Fruit fly (Drosophila melanogaster) whole organism, wandering third instar larva: ENCODE data around the gene robo2.

Experiments
- Abd-B ChIP-seq: fragments of >200 bp; optimal IDR thresholded peaks from 2 replicates; lab custom pipeline; 2017; ENCODE audit warnings: missing biosample characterization, missing genetic modification characterization
- CG32264 ChIP-seq: fragments of 200-800 bp; sonication (Bioruptor generic); optimal IDR thresholded peaks from 2 replicates; lab custom pipeline; 2016; ENCODE audit warnings: missing biosample characterization, missing genetic modification characterization
- CG9705 ChIP-seq: fragments of 200-800 bp; sonication (Bioruptor generic); optimal IDR thresholded peaks from 2 replicates; lab custom pipeline; 2018; ENCODE audit warnings: missing biosample characterization, mild to moderate bottlenecking, missing genetic modification characterization
- CrebA ChIP-seq: fragments of 200-800 bp; sonication (Bioruptor generic); optimal IDR thresholded peaks from 2 replicates; lab custom pipeline; 2016; ENCODE audit warnings: missing biosample characterization, mild to moderate bottlenecking, missing genetic modification characterization, borderline replicate concordance
- Dfd ChIP-seq: fragments of >200 bp; optimal IDR thresholded peaks from 2 replicates; lab custom pipeline; 2017; ENCODE audit warnings: missing biosample characterization, missing genetic modification characterization
- Dif ChIP-seq: fragments of 200-275, 200-300 bp; sonication (Bioruptor generic); optimal IDR thresholded peaks from 2 replicates; lab custom pipeline; 2018; ENCODE audit warnings: missing biosample characterization, missing genetic modification characterization; ENCODE audit not compliant: partially characterized antibody
- GATAd ChIP-seq: sonication (Bioruptor generic); optimal IDR thresholded peaks from 2 replicates; lab custom pipeline; 2016; ENCODE audit warnings: missing biosample characterization, missing genetic modification characterization
- HLH106 ChIP-seq: fragments of 200-800 bp; optimal IDR thresholded peaks from 3 replicates; lab custom pipeline; 2019; ENCODE audit warnings: missing biosample characterization, mild to moderate bottlenecking, missing genetic modification characterization, moderate library complexity
- Hnf4 ChIP-seq: fragments of 200-800 bp; sonication (Bioruptor generic); optimal IDR thresholded peaks from 2 replicates; lab custom pipeline; 2016; ENCODE audit warnings: missing biosample characterization, mild to moderate bottlenecking, missing genetic modification characterization
- Hr78 ChIP-seq: fragments of >200 bp; optimal IDR thresholded peaks from 2 replicates; lab custom pipeline; 2017; ENCODE audit warnings: missing biosample characterization, missing genetic modification characterization
- Hr83 ChIP-seq: fragments of 200-300 bp; sonication (Bioruptor generic); optimal IDR thresholded peaks from 2 replicates; lab custom pipeline; 2016; ENCODE audit warnings: missing biosample characterization, mild to moderate bottlenecking, missing genetic modification characterization, moderate library complexity; ENCODE audit not compliant: poor library complexity, severe bottlenecking
- Jra ChIP-seq: sonication (Bioruptor generic); optimal IDR thresholded peaks from 2 replicates; lab custom pipeline; 2016; ENCODE audit warnings: missing biosample characterization, missing genetic modification characterization
- Mio ChIP-seq: sonication (Bioruptor generic); optimal IDR thresholded peaks from 2 replicates; lab custom pipeline; 2016; ENCODE audit warnings: missing biosample characterization, missing genetic modification characterization
- Myc ChIP-seq: fragments of >200 bp; optimal IDR thresholded peaks from 2 replicates; lab custom pipeline; 2017
- N ChIP-seq: fragments of >200 bp; optimal IDR thresholded peaks from 2 replicates; lab custom pipeline; 2018; ENCODE audit warnings: missing biosample characterization, missing external identifiers, missing genetic modification characterization
- OdsH ChIP-seq: fragments of 200-800 bp; sonication (Bioruptor generic); optimal IDR thresholded peaks from 2 replicates; lab custom pipeline; 2016; ENCODE audit warnings: missing biosample characterization, mild to moderate bottlenecking, missing genetic modification characterization
- Rel ChIP-seq, 2 experiments: fragments of 200-800 bp; sonication (Bioruptor generic) in 1 of 2; optimal IDR thresholded peaks; 2 replicates in 1 of 2; 3 replicates in 1 of 2; lab custom pipeline; 2016 to 2019; ENCODE audit warnings: mild to moderate bottlenecking in 2 of 2, missing biosample characterization in 2 of 2, missing genetic modification characterization in 2 of 2, moderate library complexity in 1 of 2
- Sp1 ChIP-seq: fragments of 200-800 bp; sonication (Bioruptor generic); optimal IDR thresholded peaks from 3 replicates; lab custom pipeline; 2019; ENCODE audit warnings: missing biosample characterization, mild to moderate bottlenecking, missing genetic modification characterization, moderate library complexity
- Vsx2 ChIP-seq: fragments of 200-300, 225-300 bp; sonication (Bioruptor generic); optimal IDR thresholded peaks from 2 replicates; lab custom pipeline; 2018; ENCODE audit warnings: missing biosample characterization, missing genetic modification characterization; ENCODE audit not compliant: partially characterized antibody
- brk ChIP-seq: fragments of 200-800 bp; sonication (Bioruptor generic); optimal IDR thresholded peaks from 2 replicates; lab custom pipeline; 2016; ENCODE audit warnings: missing biosample characterization, mild to moderate bottlenecking, missing genetic modification characterization
- dl ChIP-seq, 2 experiments: fragments of 175-275, 200-275 bp in 1 of 2; fragments of 200-275 bp in 1 of 2; sonication (Bioruptor generic); optimal IDR thresholded peaks; lab custom pipeline; 2018; ENCODE audit warnings: mild to moderate bottlenecking in 2 of 2, missing biosample characterization in 2 of 2, missing genetic modification characterization in 2 of 2, moderate library complexity in 2 of 2; ENCODE audit not compliant: partially characterized antibody in 2 of 2, insufficient read depth in 1 of 2
- dmrt93B ChIP-seq: fragments of 200-800 bp; sonication (Bioruptor generic); optimal IDR thresholded peaks from 2 replicates; lab custom pipeline; 2018; ENCODE audit warnings: missing biosample characterization, mild to moderate bottlenecking, missing genetic modification characterization
- dsf ChIP-seq: sonication (Bioruptor generic); optimal IDR thresholded peaks from 2 replicates; lab custom pipeline; 2016; ENCODE audit warnings: missing biosample characterization, missing genetic modification characterization, borderline replicate concordance
- ey ChIP-seq: fragments of 200-800 bp; sonication (Bioruptor generic); optimal IDR thresholded peaks from 2 replicates; lab custom pipeline; 2016; ENCODE audit warnings: missing biosample characterization, missing genetic modification characterization
- foxo ChIP-seq, 2 experiments: fragments of 200-800 bp; sonication (Bioruptor generic); optimal IDR thresholded peaks; 2 replicates in 1 of 2; 3 replicates in 1 of 2; lab custom pipeline; 2016 to 2017; ENCODE audit warnings: missing biosample characterization in 2 of 2, missing genetic modification characterization in 2 of 2
- fru ChIP-seq: fragments of 200-800 bp; sonication (Bioruptor generic); optimal IDR thresholded peaks from 3 replicates; lab custom pipeline; 2016; ENCODE audit warnings: missing biosample characterization, mild to moderate bottlenecking, missing genetic modification characterization
- h ChIP-seq: fragments of 200-800 bp; sonication (Bioruptor generic); optimal IDR thresholded peaks from 3 replicates; lab custom pipeline; 2016; ENCODE audit warnings: missing biosample characterization, mild to moderate bottlenecking, missing genetic modification characterization
- jim ChIP-seq: fragments of 175-275, 200-325 bp; sonication (Bioruptor generic); optimal IDR thresholded peaks from 2 replicates; lab custom pipeline; 2016; ENCODE audit warnings: missing biosample characterization, mild to moderate bottlenecking, missing genetic modification characterization
- lola ChIP-seq: fragments of >200 bp; optimal IDR thresholded peaks from 2 replicates; lab custom pipeline; 2017; ENCODE audit warnings: missing biosample characterization, missing genetic modification characterization
- pan ChIP-seq: fragments of >200 bp; optimal IDR thresholded peaks from 2 replicates; lab custom pipeline; 2017
- psq ChIP-seq: fragments of 200-800 bp; sonication (Bioruptor generic); optimal IDR thresholded peaks from 3 replicates; lab custom pipeline; 2017; ENCODE audit warnings: missing biosample characterization, mild to moderate bottlenecking, missing genetic modification characterization, moderate library complexity
- sage ChIP-seq: fragments of 200-800 bp; sonication (Bioruptor generic); optimal IDR thresholded peaks from 2 replicates; lab custom pipeline; 2016; ENCODE audit warnings: missing biosample characterization, mild to moderate bottlenecking, missing genetic modification characterization
- sv ChIP-seq: fragments of 200-800 bp; sonication (Bioruptor generic); optimal IDR thresholded peaks from 3 replicates; lab custom pipeline; 2016; ENCODE audit warnings: missing biosample characterization, missing genetic modification characterization
- tai ChIP-seq: sonication (Bioruptor generic); optimal IDR thresholded peaks from 2 replicates; lab custom pipeline; 2016; ENCODE audit warnings: missing biosample characterization, missing genetic modification characterization
- usp ChIP-seq: fragments of >200 bp; optimal IDR thresholded peaks from 2 replicates; lab custom pipeline; 2017; ENCODE audit warnings: missing biosample characterization, missing genetic modification characterization
- woc ChIP-seq: sonication (Bioruptor generic); optimal IDR thresholded peaks from 2 replicates; lab custom pipeline; 2016; ENCODE audit warnings: missing biosample characterization, mild to moderate bottlenecking, missing genetic modification characterization

robo2 gene

dm6 chr2L:1359690-1360089 is 60.6 kb downstream of the robo2 start, which contains the start of gene CG31659:
Gene CG31659 (minus strand): TSS chr2L:1359790.
- TF ChIP-seq OdsH, result no peak
- no peak for TF ChIP-seq tai
- TF ChIP-seq usp (GFP tag; lab: Kevin White, UChicago), result no peak
- no peak for TF ChIP-seq sage (GFP tag; lab: Kevin White, UChicago)
- no peak for TF ChIP-seq dmrt93B (GFP tag; lab: Kevin White, UChicago)
- TF ChIP-seq Rel (GFP tag; optimal IDR thresholded peaks at IDR 0.05; lab: Kevin White, UChicago), result no peak
- no peak for TF ChIP-seq Rel (tag; optimal IDR thresholded peaks at IDR 0.05; lab: Kevin White, UChicago)
- TF ChIP-seq Abd-B, result no peak
- TF ChIP-seq dl (GFP tag; optimal IDR thresholded peaks at IDR 0.05; lab: Kevin White, UChicago; ENCODE audit: insufficient read depth in 1 of 2, partially characterized antibody in 2 of 2), result no peak
- no peak for TF ChIP-seq Hr83 (GFP tag; lab: Kevin White, UChicago)
- no peak for TF ChIP-seq CG9705 (GFP tag; lab: Kevin White, UChicago)
- no peak for TF ChIP-seq woc (GFP tag; lab: Kevin White, UChicago)

DNA sequence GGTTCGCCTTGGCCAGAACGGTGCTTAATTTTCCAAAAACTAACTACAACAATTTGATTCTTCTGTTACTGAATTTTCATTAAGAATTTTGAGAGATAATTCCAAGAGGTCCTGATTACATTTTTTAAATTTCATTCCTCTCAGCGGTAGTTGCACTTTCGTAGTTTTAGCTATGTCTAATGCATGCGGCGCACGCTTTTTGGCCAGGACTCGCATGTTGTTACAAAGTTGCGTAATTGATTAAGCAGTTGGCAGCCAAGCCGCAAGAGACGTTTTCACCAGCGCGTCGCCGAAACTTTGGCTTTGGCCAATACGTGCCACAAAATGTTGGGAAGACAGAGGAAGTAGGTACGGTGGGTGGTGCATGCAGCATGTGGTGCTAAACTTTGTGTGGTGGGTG is 64.4 kb downstream of the robo2 start, which contains the start of gene CG5565:
CG5565 (minus strand) TSS at position 101 of the 400 bp plus-strand sequence.
- TF ChIP-seq woc (GFP tag; lab: Kevin White, UChicago) (no peak), Myc (lab: Kevin White, UChicago) (no peak), fru (GFP tag; lab: Kevin White, UChicago) (no peak), h (GFP tag; lab: Kevin White, UChicago) (no peak), pan (lab: Kevin White, UChicago) (no peak), psq (no peak), CrebA (GFP tag; lab: Kevin White, UChicago) (no peak), Mio (no peak), Dfd (GFP tag; lab: Kevin White, UChicago) (no peak), brk (GFP tag; lab: Kevin White, UChicago) (no peak), jim (GFP tag; lab: Kevin White, UChicago) (no peak), N (no peak), Jra (GFP tag; lab: Kevin White, UChicago) (no peak)

DNA sequence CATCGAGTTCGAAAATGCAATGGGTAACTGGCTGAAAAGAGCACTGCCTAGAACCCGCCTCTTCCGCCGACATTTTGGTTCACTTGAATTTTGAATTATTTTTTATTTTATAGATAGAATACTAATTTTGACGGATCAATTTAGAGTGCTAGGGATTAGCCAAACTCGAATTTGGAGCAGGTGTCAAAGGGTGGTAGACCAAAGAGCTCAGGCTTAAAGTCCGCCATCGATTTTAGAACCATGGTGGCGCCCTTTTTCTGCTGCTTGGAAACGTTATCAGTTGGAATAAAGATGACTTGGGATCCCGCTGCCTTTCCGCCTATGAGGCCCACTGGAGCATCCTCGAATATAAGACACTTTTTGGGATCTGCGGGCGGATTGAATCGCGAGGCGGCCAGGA is 65.4 kb downstream of the robo2 start, which contains the start of gene CG31924:
CG31924 (minus strand) TSS at position 101 of the 400 bp plus-strand sequence.
- TF ChIP-seq OdsH (no peak), Hnf4 (GFP tag; lab: Kevin White, UChicago) (no peak), woc (GFP tag; lab: Kevin White, UChicago) (no peak), usp (GFP tag; lab: Kevin White, UChicago) (no peak), Sp1 (no peak), tai (no peak)

- TF ChIP-seq usp (GFP tag; lab: Kevin White, UChicago) (no peak), sv (no peak), lola (GFP tag; lab: Kevin White, UChicago) (no peak), Vsx2 (GFP tag; lab: Kevin White, UChicago) (no peak), HLH106 (no peak), CG9705 (GFP tag; lab: Kevin White, UChicago) (no peak), Hr78 (GFP tag; lab: Kevin White, UChicago) (no peak), N (no peak), psq (no peak)
These were observed 66.2 kb downstream of the robo2 start, which contains the start of gene CG5561 for dm6 chr2L:1354009-1354408. Gene CG5561 (minus strand): TSS chr2L:1354109.

- TF ChIP-seq CG32264 (GFP tag; lab: Kevin White, UChicago) (no peak), Hnf4 (GFP tag; lab: Kevin White, UChicago) (no peak), GATAd (no peak), brk (GFP tag; lab: Kevin White, UChicago) (no peak), foxo (GFP tag; optimal IDR thresholded peaks at IDR 0.05; lab: Kevin White, UChicago) (no peak), dsf (GFP tag; lab: Kevin White, UChicago) (no peak), sage (GFP tag; lab: Kevin White, UChicago) (no peak), Dif (GFP tag; lab: Kevin White, UChicago) (no peak), woc (GFP tag; lab: Kevin White, UChicago) (no peak), Mio (no peak), CG9705 (GFP tag; lab: Kevin White, UChicago) (no peak), psq (no peak), N (no peak), ey (GFP tag; lab: Kevin White, UChicago) (no peak), OdsH (no peak), fru (GFP tag; lab: Kevin White, UChicago) (no peak), pan (lab: Kevin White, UChicago) (no peak), sv (no peak), Dfd (GFP tag; lab: Kevin White, UChicago) (no peak), tai (no peak)
These were observed 67.5 kb downstream of the robo2 start, which contains the start of gene CG5556 for dm6 chr2L:1352768-1353167. Gene CG5556 (minus strand): TSS chr2L:1352868.
